Fruit fly (Drosophila melanogaster): ENCODE results near the gene CG1246.
A peak's percentile ranks its signal among the peaks of the same experiment; 100 is the strongest.

The CG1246 gene

DNA sequence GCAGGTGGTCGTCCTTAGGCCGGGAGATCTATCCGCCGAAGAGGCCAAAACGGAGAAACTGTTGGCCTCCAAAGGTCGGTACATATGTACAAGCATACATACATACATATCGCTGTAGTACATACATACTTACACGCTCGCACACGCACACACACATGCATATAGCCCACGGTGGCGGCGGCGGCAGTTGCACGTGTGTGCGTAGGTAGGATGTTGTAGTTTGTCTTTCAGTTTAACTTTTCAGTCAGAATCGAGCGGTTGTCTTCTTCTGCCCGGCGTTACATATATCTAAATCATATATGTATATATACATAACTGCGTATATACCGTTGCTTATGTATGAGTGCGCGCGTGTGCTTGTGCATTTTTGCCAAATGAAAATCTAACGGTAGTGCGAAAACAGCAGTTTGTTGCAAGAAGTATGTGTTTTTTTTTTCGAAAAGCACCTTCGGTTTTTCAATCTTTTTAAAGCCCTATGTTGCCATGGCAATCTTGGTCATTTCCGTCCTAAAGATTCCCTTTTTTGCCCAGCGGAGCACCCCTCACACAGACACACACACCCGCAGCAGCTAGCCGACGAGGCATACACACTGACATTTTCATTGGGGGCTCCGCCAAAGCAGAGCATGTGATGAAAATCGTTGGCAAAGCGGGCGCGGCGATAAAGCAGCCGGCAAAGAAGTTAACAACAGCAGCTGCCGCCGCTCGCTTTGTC is 15.6 kb upstream of the CG1246 start:
- TF ChIP-seq EcR (GFP tag; optimal IDR thresholded peaks at IDR 0.05) (no peak), Snoo (tag; optimal IDR thresholded peaks at IDR 0.05) (no peak), CG8159 (tag; optimal IDR thresholded peaks at IDR 0.05) (no peak), CG34367 (tag; optimal IDR thresholded peaks at IDR 0.05) (no peak), Pif1B (GFP tag; optimal IDR thresholded peaks at IDR 0.05) (no peak), fd96Ca (GFP tag; IDR thresholded peaks at IDR 0.05) (no peak), CG10348 (GFP tag; IDR thresholded peaks at IDR 0.05) (no peak), CG13204 (GFP tag; optimal IDR thresholded peaks at IDR 0.05) (no peak), CG17806 (tag; optimal IDR thresholded peaks at IDR 0.05) (no peak), D1 (tag; optimal IDR thresholded peaks at IDR 0.05) (no peak), Ets98B (GFP tag; IDR thresholded peaks at IDR 0.05) (no peak), rn (GFP tag; IDR thresholded peaks at IDR 0.05) (no peak), CG8301 (tag; optimal IDR thresholded peaks at IDR 0.05) (no peak)

DNA sequence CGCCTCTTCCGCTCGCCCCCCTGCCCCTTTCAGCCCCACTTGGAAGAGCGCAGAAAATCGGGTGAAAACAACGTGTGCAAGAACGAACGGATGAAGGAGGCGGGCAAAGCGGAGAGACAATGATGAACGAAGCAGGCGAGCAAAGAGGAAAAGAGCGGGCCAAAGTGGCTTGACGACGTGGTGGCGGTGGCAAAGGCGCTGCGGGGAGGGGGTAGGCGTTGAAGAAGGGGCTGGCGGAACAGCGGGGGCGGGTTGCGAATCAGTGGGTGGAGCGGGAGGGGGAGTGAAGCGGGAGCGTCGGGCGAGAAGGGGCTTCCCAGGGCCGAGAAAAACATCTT is 15.1 kb upstream of the CG1246 start:
- TF ChIP-seq CG4496 (GFP tag; IDR thresholded peaks at IDR 0.05) (0 out of 3 replicates have a peak, but pooled peaks have one; percentile 7), CG32121 (GFP tag; IDR thresholded peaks at IDR 0.05) (no peak), Ets98B (GFP tag; IDR thresholded peaks at IDR 0.05) (peak; percentile 31), fd96Ca (GFP tag; IDR thresholded peaks at IDR 0.05) (peak; percentile 54; the same call in 1 of the 3 replicates), rn (GFP tag; IDR thresholded peaks at IDR 0.05) (no peak), Pif1A (GFP tag; optimal IDR thresholded peaks at IDR 0.05) (no peak), CG12605 (GFP tag; IDR thresholded peaks at IDR 0.05) (no peak), CG17806 (tag; optimal IDR thresholded peaks at IDR 0.05) (no peak), CG10348 (GFP tag; IDR thresholded peaks at IDR 0.05) (no peak), CG13204 (GFP tag; optimal IDR thresholded peaks at IDR 0.05) (peak; percentile 82), EcR (GFP tag; optimal IDR thresholded peaks at IDR 0.05) (no peak), CG9948 (tag; optimal IDR thresholded peaks at IDR 0.05) (no peak)

DNA sequence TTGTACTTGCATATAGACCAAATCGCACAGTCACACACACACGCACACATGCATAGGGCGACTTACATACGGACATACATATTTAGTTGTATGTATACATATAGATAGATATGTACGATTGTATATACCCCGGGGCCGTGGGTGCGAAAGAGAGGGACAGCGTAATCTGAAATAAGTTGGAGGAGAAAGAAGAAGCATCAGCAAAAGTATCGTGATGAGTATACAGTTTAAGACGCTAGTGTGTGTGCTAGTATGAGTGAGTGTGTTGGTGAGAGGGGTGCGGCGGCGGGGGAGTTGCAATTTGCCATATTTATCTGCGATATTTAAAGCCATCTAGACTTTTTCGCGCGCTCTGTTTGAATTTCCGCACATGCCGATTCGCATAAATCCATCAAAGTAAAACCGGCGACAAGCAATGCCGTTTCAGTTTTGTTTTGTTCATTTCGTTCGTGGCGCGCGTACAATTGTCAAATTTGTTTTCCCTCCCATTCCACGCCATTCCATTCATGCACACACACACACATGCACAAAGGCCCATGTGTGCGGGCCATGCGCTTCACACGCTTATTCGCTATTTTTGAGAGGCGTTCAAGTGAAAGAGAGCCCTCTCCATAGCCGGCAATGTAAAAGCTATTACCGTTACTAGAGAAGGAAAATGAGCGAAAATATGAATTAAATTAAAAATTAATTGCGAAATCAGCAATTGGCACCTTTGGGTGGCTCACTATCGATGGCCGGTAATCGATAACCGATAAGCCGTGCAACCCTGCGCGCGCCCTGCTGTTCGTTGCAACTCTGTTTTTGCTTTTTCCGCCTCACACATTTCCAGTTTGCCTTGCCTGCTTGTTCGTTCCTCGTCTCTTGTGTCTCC is 12.7 kb upstream of the CG1246 start:
- no peak for TF ChIP-seq CG14655 (GFP tag; optimal IDR thresholded peaks at IDR 0.05)
- peak; percentile 68 for TF ChIP-seq Pif1A (GFP tag; optimal IDR thresholded peaks at IDR 0.05)
- TF ChIP-seq CG4496 (GFP tag; IDR thresholded peaks at IDR 0.05), result peak; percentile 83
- TF ChIP-seq fd96Ca (GFP tag; IDR thresholded peaks at IDR 0.05), result peak; percentile 61; the same call in 2 of the 3 replicates
- peak; percentile 49 for TF ChIP-seq CG15710 (tag; optimal IDR thresholded peaks at IDR 0.05)
- TF ChIP-seq gl (tag; optimal IDR thresholded peaks at IDR 0.05), result peak; percentile 45
- TF ChIP-seq EcR (GFP tag; optimal IDR thresholded peaks at IDR 0.05), result no peak
- peak; percentile 45 for TF ChIP-seq CG32121 (GFP tag; IDR thresholded peaks at IDR 0.05)
- no peak for TF ChIP-seq CG10348 (GFP tag; IDR thresholded peaks at IDR 0.05)
- peak; percentile 60 for TF ChIP-seq CG8159 (tag; optimal IDR thresholded peaks at IDR 0.05)
- 0 out of 2 replicates have a peak, but pooled peaks have one; percentile 14 for TF ChIP-seq rn (GFP tag; IDR thresholded peaks at IDR 0.05)
- no peak for TF ChIP-seq CG9948 (tag; optimal IDR thresholded peaks at IDR 0.05)
- no peak for TF ChIP-seq CG8301 (tag; optimal IDR thresholded peaks at IDR 0.05)
- peak; percentile 21; the same call in 1 of the 2 replicates for TF ChIP-seq CG12605 (GFP tag; IDR thresholded peaks at IDR 0.05)
- TF ChIP-seq CG17806 (tag; optimal IDR thresholded peaks at IDR 0.05), result peak; percentile 12
- no peak for TF ChIP-seq D1 (tag; optimal IDR thresholded peaks at IDR 0.05)
- TF ChIP-seq CG13204 (GFP tag; optimal IDR thresholded peaks at IDR 0.05), result peak; percentile 62
- peak; percentile 86 for TF ChIP-seq Snoo (tag; optimal IDR thresholded peaks at IDR 0.05)
- peak; percentile 44 for TF ChIP-seq Pif1B (GFP tag; optimal IDR thresholded peaks at IDR 0.05)
- TF ChIP-seq CG34367 (tag; optimal IDR thresholded peaks at IDR 0.05), result peak; percentile 49
- peak; percentile 71 for TF ChIP-seq Ets98B (GFP tag; IDR thresholded peaks at IDR 0.05)

DNA sequence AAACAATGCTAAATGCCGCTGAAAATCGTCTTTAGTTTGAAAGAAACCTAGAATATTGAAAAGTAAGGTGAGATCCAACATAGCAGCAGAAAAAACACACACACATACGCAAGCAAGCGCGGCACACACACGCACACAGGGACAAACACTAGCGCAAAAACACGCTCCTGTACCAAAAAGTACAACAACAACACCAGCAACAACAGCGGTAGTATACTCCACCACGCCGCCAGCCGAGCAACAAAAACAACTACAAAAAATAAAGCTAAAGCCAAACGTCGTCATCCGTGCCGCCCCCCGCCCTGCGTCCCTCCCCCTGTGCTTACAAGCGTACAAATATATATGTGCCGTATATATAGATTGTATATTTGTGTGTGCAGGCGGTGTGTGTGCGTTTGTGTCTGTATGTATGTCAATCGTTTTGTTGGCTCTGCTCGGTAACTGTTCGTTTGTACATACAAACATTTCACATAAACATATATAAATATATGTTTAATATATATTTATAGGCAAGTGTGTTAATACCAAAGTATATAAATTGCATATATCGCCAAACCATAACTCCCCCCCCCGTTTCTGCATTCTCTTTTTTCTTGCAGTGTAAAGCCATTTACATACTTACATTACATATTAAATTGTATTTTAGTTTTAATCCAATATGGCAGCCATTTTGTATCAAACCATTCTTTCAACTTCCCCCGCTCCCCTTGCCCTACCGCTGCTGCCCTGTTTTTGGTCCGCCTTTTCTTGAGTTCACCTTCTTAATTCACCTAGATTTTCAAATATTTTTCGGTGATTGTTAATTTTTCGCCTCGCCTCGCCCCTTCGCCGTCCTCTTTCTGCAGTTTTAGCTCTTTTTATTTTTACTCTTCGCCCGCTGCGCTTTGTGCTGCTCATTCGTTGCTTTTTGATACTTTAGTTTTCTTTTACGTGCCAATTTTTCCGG is 11.6 kb upstream of the CG1246 start:
- TF ChIP-seq CG9948 (tag; optimal IDR thresholded peaks at IDR 0.05) (peak; percentile 27), CG10348 (GFP tag; IDR thresholded peaks at IDR 0.05) (no peak), CG4496 (GFP tag; IDR thresholded peaks at IDR 0.05) (peak; percentile 58; the same call in 1 of the 3 replicates), Ets98B (GFP tag; IDR thresholded peaks at IDR 0.05) (peak; percentile 76; the same call in 1 of the 2 replicates), Snoo (tag; optimal IDR thresholded peaks at IDR 0.05) (no peak), CG8159 (tag; optimal IDR thresholded peaks at IDR 0.05) (peak; percentile 53), rn (GFP tag; IDR thresholded peaks at IDR 0.05) (no peak), CG32121 (GFP tag; IDR thresholded peaks at IDR 0.05) (peak; percentile 62), Pif1B (GFP tag; optimal IDR thresholded peaks at IDR 0.05) (peak; percentile 55), CG17806 (tag; optimal IDR thresholded peaks at IDR 0.05) (peak; percentile 65), CG15710 (tag; optimal IDR thresholded peaks at IDR 0.05) (peak; percentile 27), CG12605 (GFP tag; IDR thresholded peaks at IDR 0.05) (peak; percentile 55), CG13204 (GFP tag; optimal IDR thresholded peaks at IDR 0.05) (peak; percentile 29)
